Worm (Caenorhabditis elegans) whole organism, L2 larva: ENCODE results near the gene rabx-5.

Source experiments
- R02D3.7 ChIP-seq: fragments of 150-350 bp; optimal IDR thresholded peaks from 2 replicates; lab custom pipeline; 2014; ENCODE audit warnings: missing biosample characterization, missing genetic modification characterization
- ZK546.5 ChIP-seq: sonication (generic microtip); optimal IDR thresholded peaks from 2 replicates; lab custom pipeline; 2017; ENCODE audit warnings: missing biosample characterization, missing genetic modification characterization
- elt-3 ChIP-seq: sonication (generic microtip); optimal IDR thresholded peaks from 2 replicates; lab custom pipeline; 2017; ENCODE audit warnings: missing biosample characterization, missing genetic modification characterization
- fos-1 ChIP-seq: fragments of 150-350 bp; optimal IDR thresholded peaks from 2 replicates; lab custom pipeline; 2014; ENCODE audit warnings: missing biosample characterization, missing genetic modification characterization

DNA sequence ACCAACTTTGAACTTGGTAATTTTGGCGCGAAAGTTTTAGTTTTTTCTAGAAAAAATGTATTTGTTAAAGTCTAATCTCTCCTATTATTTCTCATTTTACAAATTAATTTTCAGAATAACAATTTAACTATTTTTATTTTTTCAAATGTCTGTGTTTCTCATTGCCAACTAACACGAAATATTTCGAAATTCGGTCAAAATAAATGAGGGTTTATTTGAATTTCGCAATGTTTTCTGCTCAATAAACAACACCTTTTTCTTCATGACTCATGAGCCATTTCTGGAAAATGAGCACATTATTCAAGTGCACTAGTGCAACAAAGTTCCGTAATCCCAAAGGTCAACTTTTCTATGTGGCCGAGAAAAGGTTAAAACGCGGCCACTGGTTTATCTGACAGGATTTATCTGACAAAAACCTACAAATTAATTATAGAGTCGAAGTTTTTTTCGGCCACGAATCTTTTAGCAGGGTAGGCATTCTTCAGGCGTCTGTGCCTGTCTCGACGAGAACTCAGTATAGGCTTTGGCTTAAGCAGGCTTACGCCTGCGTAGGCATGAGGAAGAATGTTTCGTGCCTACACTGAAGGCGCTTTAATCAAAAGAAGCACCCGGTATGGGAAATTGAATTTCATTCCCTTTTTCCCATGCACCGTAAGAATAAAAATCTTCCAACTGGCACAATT, 33.3 kb downstream of the rabx-5 start, which contains the start of gene Y39A1A.27:
- TF ChIP-seq ZK546.5 (no peak), elt-3 (no peak), fos-1 (tag; lab: Kevin White, UChicago) (no peak), R02D3.7 (no peak)
